Fruit fly (Drosophila melanogaster) whole organism, prepupa: ENCODE results near the gene BtbVII.

Source experiments
- CG10631 ChIP-seq: fragments of 200-800 bp; sonication (Bioruptor generic); optimal IDR thresholded peaks from 2 replicates; lab custom pipeline; 2016; ENCODE audit warnings: missing biosample characterization, missing genetic modification characterization
- CG10669 ChIP-seq: fragments of 200-800 bp; sonication (Bioruptor generic); optimal IDR thresholded peaks from 3 replicates; lab custom pipeline; 2018; ENCODE audit warnings: missing biosample characterization, mild to moderate bottlenecking, missing genetic modification characterization, moderate library complexity
- CG11294 ChIP-seq: fragments of 200-800 bp; sonication (Bioruptor generic); IDR thresholded peaks from 2 replicates; pipeline ENCODE4 v1.3.6; 2022; ENCODE audit warnings: missing biosample characterization, missing genetic modification characterization
- CG15336 ChIP-seq: fragments of 200-800 bp; sonication (Bioruptor generic); IDR thresholded peaks from 2 replicates; pipeline ENCODE4 v1.3.6; 2022; ENCODE audit warnings: missing biosample characterization, missing genetic modification characterization
- CG16779 ChIP-seq: fragments of 200-800 bp; sonication (Bioruptor generic); optimal IDR thresholded peaks from 3 replicates; lab custom pipeline; 2017; ENCODE audit warnings: missing biosample characterization, mild to moderate bottlenecking, missing genetic modification characterization
- CG3032 ChIP-seq: fragments of 200-800 bp; optimal IDR thresholded peaks from 2 replicates; lab custom pipeline; 2019; ENCODE audit warnings: missing biosample characterization, mild to moderate bottlenecking, missing genetic modification characterization, moderate library complexity
- CG31627 ChIP-seq: fragments of 200-800 bp; sonication (Bioruptor generic); optimal IDR thresholded peaks from 3 replicates; lab custom pipeline; 2016; ENCODE audit warnings: missing biosample characterization, missing genetic modification characterization
- CG32006 ChIP-seq: fragments of 200-800 bp; sonication (Bioruptor generic); optimal IDR thresholded peaks from 3 replicates; lab custom pipeline; 2017; ENCODE audit warnings: missing biosample characterization, mild to moderate bottlenecking, missing genetic modification characterization
- CG34406 ChIP-seq: fragments of 200-800 bp; sonication (Bioruptor generic); optimal IDR thresholded peaks from 3 replicates; lab custom pipeline; 2016; ENCODE audit warnings: missing biosample characterization, missing genetic modification characterization
- CG3919 ChIP-seq: fragments of 200-800 bp; sonication (Bioruptor generic); optimal IDR thresholded peaks from 3 replicates; lab custom pipeline; 2016; ENCODE audit warnings: missing biosample characterization, missing genetic modification characterization
- CG6163 ChIP-seq: fragments of 200-800 bp; sonication (Bioruptor generic); IDR thresholded peaks from 3 replicates; pipeline ENCODE4 v1.3.6; 2022; ENCODE audit warnings: missing biosample characterization, missing genetic modification characterization
- CG6276 ChIP-seq: fragments of 200-800 bp; sonication (Bioruptor generic); optimal IDR thresholded peaks from 2 replicates; lab custom pipeline; 2017; ENCODE audit warnings: missing biosample characterization, mild to moderate bottlenecking, missing genetic modification characterization
- CG6792 ChIP-seq: fragments of 200-800 bp; sonication (Bioruptor generic); optimal IDR thresholded peaks from 3 replicates; lab custom pipeline; 2016; ENCODE audit warnings: missing biosample characterization, missing genetic modification characterization
- CG8119 ChIP-seq: fragments of 200-800 bp; sonication (Bioruptor generic); IDR thresholded peaks from 3 replicates; pipeline ENCODE4 v1.3.6; 2022; ENCODE audit warnings: missing biosample characterization, missing genetic modification characterization
- CG8319 ChIP-seq: fragments of 200-800 bp; sonication (Bioruptor generic); optimal IDR thresholded peaks from 3 replicates; lab custom pipeline; 2016; ENCODE audit warnings: missing biosample characterization, missing genetic modification characterization
- Eip78C ChIP-seq: fragments of 200-800 bp; sonication (Bioruptor generic); peaks from one replicate; lab custom pipeline; 2016; ENCODE audit warnings: missing biosample characterization, missing genetic modification characterization
- Eip93F ChIP-seq: fragments of 200-800 bp; sonication (Bioruptor generic); optimal IDR thresholded peaks from 2 replicates; lab custom pipeline; 2016; ENCODE audit warnings: missing biosample characterization, mild to moderate bottlenecking, missing genetic modification characterization
- Ets96B ChIP-seq: fragments of 200-800 bp; optimal IDR thresholded peaks from 2 replicates; lab custom pipeline; 2019; ENCODE audit warnings: missing biosample characterization, mild to moderate bottlenecking, missing genetic modification characterization, moderate library complexity
- Hr38 ChIP-seq: sonication (Bioruptor generic); optimal IDR thresholded peaks from 2 replicates; lab custom pipeline; 2016; ENCODE audit warnings: missing biosample characterization, missing genetic modification characterization
- Hr4 ChIP-seq: fragments of 200-800 bp; sonication (Bioruptor generic); optimal IDR thresholded peaks from 3 replicates; lab custom pipeline; 2016; ENCODE audit warnings: missing biosample characterization, missing genetic modification characterization
- OdsH ChIP-seq: fragments of 200-800 bp; sonication (Bioruptor generic); optimal IDR thresholded peaks from 3 replicates; lab custom pipeline; 2016; ENCODE audit warnings: missing biosample characterization, missing genetic modification characterization
- Sox102F ChIP-seq: fragments of 200-800 bp; sonication (Bioruptor generic); optimal IDR thresholded peaks from 2 replicates; lab custom pipeline; 2016; ENCODE audit warnings: missing biosample characterization, mild to moderate bottlenecking, missing genetic modification characterization
- Sox14 ChIP-seq: fragments of 200-800 bp; sonication (Bioruptor generic); optimal IDR thresholded peaks from 3 replicates; lab custom pipeline; 2016; ENCODE audit warnings: missing biosample characterization, missing genetic modification characterization
- achi ChIP-seq: fragments of 200-800 bp; sonication (Bioruptor generic); optimal IDR thresholded peaks from 3 replicates; lab custom pipeline; 2016; ENCODE audit warnings: missing biosample characterization, missing genetic modification characterization
- cyc ChIP-seq: fragments of 200-800 bp; sonication (Bioruptor generic); optimal IDR thresholded peaks from 3 replicates; lab custom pipeline; 2016; ENCODE audit warnings: missing biosample characterization, missing genetic modification characterization
- esn ChIP-seq: fragments of 200-800 bp; sonication (Bioruptor generic); optimal IDR thresholded peaks from 2 replicates; lab custom pipeline; 2016; ENCODE audit warnings: missing biosample characterization, mild to moderate bottlenecking, missing genetic modification characterization, moderate library complexity
- fd85E ChIP-seq: fragments of 200-800 bp; sonication (Bioruptor generic); optimal IDR thresholded peaks from 3 replicates; lab custom pipeline; 2016; ENCODE audit warnings: missing biosample characterization, missing genetic modification characterization
- fkh ChIP-seq: fragments of 200-800 bp; sonication (Bioruptor generic); optimal IDR thresholded peaks from 3 replicates; lab custom pipeline; 2017; ENCODE audit warnings: missing biosample characterization, mild to moderate bottlenecking, missing genetic modification characterization, moderate library complexity
- lz ChIP-seq: fragments of 200-800 bp; sonication (Bioruptor generic); optimal IDR thresholded peaks from 3 replicates; lab custom pipeline; 2016; ENCODE audit warnings: missing biosample characterization, missing genetic modification characterization
- net ChIP-seq: fragments of 200-800 bp; sonication (Bioruptor generic); optimal IDR thresholded peaks from 3 replicates; lab custom pipeline; 2016; ENCODE audit warnings: missing biosample characterization, missing genetic modification characterization
- salr ChIP-seq, 2 experiments: fragments of 200-800 bp; sonication (Bioruptor generic); optimal IDR thresholded peaks; 3 replicates each; lab custom pipeline; 2016 to 2018; ENCODE audit warnings: missing biosample characterization in 2 of 2, missing genetic modification characterization in 2 of 2, mild to moderate bottlenecking in 1 of 2
- ss ChIP-seq, 2 experiments: fragments of 200-800 bp; sonication (Bioruptor generic); optimal IDR thresholded peaks; 2 replicates in 1 of 2; 3 replicates in 1 of 2; lab custom pipeline; 2017 to 2018; ENCODE audit warnings: mild to moderate bottlenecking in 2 of 2, missing biosample characterization in 2 of 2, missing genetic modification characterization in 2 of 2, moderate library complexity in 1 of 2
- svp ChIP-seq: fragments of 200-800 bp; sonication (Bioruptor generic); peaks from one replicate; lab custom pipeline; 2016; ENCODE audit warnings: missing biosample characterization, missing genetic modification characterization
- vri ChIP-seq: fragments of 200-800 bp; sonication (Bioruptor generic); optimal IDR thresholded peaks from 3 replicates; lab custom pipeline; 2016; ENCODE audit warnings: missing biosample characterization, mild to moderate bottlenecking, missing genetic modification characterization

The BtbVII gene

dm6 chr3L:3142516-3143382 lies 5.7 kb upstream of the BtbVII start:
- no peak for TF ChIP-seq Sox102F (GFP tag; lab: Kevin White, UChicago)
- no peak for TF ChIP-seq Hr4 (GFP tag; lab: Kevin White, UChicago)
- TF ChIP-seq esn (GFP tag; lab: Kevin White, UChicago) = no peak
- TF ChIP-seq fkh = peak; percentile 65
- TF ChIP-seq Eip78C = peak; percentile 39

DNA sequence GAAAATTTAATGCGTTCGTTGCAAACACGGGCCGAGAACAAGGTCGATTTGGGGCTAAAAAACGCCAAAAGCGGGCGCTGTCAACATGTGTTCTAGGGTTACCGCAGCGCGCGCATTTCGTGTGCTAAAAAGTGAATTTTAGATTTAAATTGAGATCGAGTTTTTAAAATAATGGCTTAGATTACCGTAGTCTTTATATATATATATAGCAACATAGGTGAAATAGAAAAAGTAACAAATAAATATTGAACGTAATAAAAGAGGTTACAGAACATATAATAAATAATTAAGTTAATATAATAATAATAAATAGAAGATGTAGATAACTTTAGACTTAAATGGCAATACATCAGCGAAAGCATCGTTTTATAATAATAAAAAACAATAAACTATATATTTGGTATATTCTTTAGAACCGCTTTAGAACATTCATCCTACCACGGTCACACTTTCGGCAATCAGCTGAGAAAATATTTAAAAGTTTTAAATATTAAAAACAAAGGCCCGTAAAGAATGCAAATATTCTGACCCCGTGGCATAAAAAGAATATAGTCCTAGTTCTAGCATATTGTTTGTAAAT lies 5.0 kb upstream of the BtbVII start, which contains the start of the genes CG11537 and Alg2:
CG11537 (minus strand) TSS at position 75 of the 580 bp plus-strand sequence.
Alg2 (plus strand) TSS at position 426 of the 580 bp plus-strand sequence.
- TF ChIP-seq CG31627 (GFP tag; lab: Kevin White, UChicago) = peak; percentile 15
- no peak for TF ChIP-seq fd85E (GFP tag; lab: Kevin White, UChicago)
- peak; percentile 88 for TF ChIP-seq achi (GFP tag; lab: Kevin White, UChicago)
- TF ChIP-seq Hr38 (GFP tag; lab: Kevin White, UChicago) = no peak
- TF ChIP-seq CG34406 (GFP tag; lab: Kevin White, UChicago) = peak; percentile 10
- TF ChIP-seq svp = peak; percentile 64
- no peak for TF ChIP-seq CG8319 (GFP tag; lab: Kevin White, UChicago)
- TF ChIP-seq CG3032 (tag; lab: Kevin White, UChicago) = peak; percentile 36
- TF ChIP-seq Ets96B (tag; lab: Kevin White, UChicago) = peak; percentile 10
- TF ChIP-seq OdsH = peak; percentile 34
- TF ChIP-seq ss (GFP tag; optimal IDR thresholded peaks at IDR 0.05; lab: Kevin White, UChicago) = peak in 1 of 2 experiments; percentile 12
- TF ChIP-seq salr (GFP tag; optimal IDR thresholded peaks at IDR 0.05; lab: Kevin White, UChicago) = peak in 1 of 2 experiments; percentile 7
- TF ChIP-seq Sox14 = peak; percentile 40
- peak; percentile 31 for TF ChIP-seq CG3919 (GFP tag; lab: Kevin White, UChicago)
- TF ChIP-seq CG6792 (GFP tag; lab: Kevin White, UChicago) = peak; percentile 11
- no peak for TF ChIP-seq CG10669 (GFP tag; lab: Kevin White, UChicago)
- peak; percentile 16 for TF ChIP-seq vri (GFP tag; lab: Kevin White, UChicago)
- TF ChIP-seq esn (GFP tag; lab: Kevin White, UChicago) = peak; percentile 24

dm6 chr3L:3149060-3149872 lies 820 bp downstream of the BtbVII start:
- TF ChIP-seq CG11294 (no peak), lz (GFP tag; lab: Kevin White, UChicago) (no peak), net (GFP tag; lab: Kevin White, UChicago) (no peak), ss (GFP tag; optimal IDR thresholded peaks at IDR 0.05; lab: Kevin White, UChicago) (peak in 1 of 2 experiments; percentile 27), CG8119 (GFP tag; lab: Robert Waterston, UW) (peak; percentile 41; the same call in 1 of the 3 replicates), CG16779 (tag; lab: Kevin White, UChicago) (peak; percentile 19), vri (GFP tag; lab: Kevin White, UChicago) (peak; percentile 99), svp (peak; percentile 88), cyc (GFP tag; lab: Kevin White, UChicago) (no peak), CG32006 (GFP tag; lab: Kevin White, UChicago) (no peak), Eip93F (GFP tag; lab: Kevin White, UChicago) (no peak), CG6276 (GFP tag; lab: Kevin White, UChicago) (no peak), CG15336 (GFP tag; lab: Robert Waterston, UW) (peak; percentile 50), CG10631 (no peak), CG6163 (GFP tag; lab: Robert Waterston, UW) (peak; percentile 10; the same call in 1 of the 3 replicates)
